Fruit fly (Drosophila melanogaster) whole organism, embryonic: Measurements from ENCODE around the gene melt.
A peak's percentile ranks its signal among the peaks of the same experiment; 100 is the strongest.

Experiments used
- B-H1 ChIP-seq: fragments of 200-800 bp; sonication (Bioruptor generic); IDR thresholded peaks from 3 replicates; pipeline ENCODE4 v1.3.6; 2022; ENCODE audit warnings: missing biosample characterization, missing genetic modification characterization
- Bgb ChIP-seq: fragments of 200-800 bp; sonication (Bioruptor generic); IDR thresholded peaks from 2 replicates; pipeline ENCODE4 v1.3.6; 2022; ENCODE audit warnings: missing biosample characterization, missing genetic modification characterization; ENCODE audit not compliant: partially characterized antibody
- Blimp-1 ChIP-seq: fragments of 200-800 bp; sonication (Bioruptor generic); optimal IDR thresholded peaks from 3 replicates; lab custom pipeline; 2018; ENCODE audit warnings: missing biosample characterization, missing genetic modification characterization, mild to moderate bottlenecking, moderate library complexity, missing genetic modification reagents
- CG10209 ChIP-seq: fragments of 200-800 bp; sonication (Bioruptor generic); optimal IDR thresholded peaks from 3 replicates; lab custom pipeline; 2017; ENCODE audit warnings: missing biosample characterization, mild to moderate bottlenecking, missing genetic modification characterization, missing genetic modification reagents
- CG10462 ChIP-seq: fragments of 200-800 bp; sonication (Bioruptor generic); optimal IDR thresholded peaks from 2 replicates; lab custom pipeline; 2016; ENCODE audit warnings: missing biosample characterization, missing genetic modification characterization
- CG11723 ChIP-seq: fragments of 200-800 bp; sonication (Bioruptor generic); optimal IDR thresholded peaks from 2 replicates; lab custom pipeline; 2017; ENCODE audit warnings: missing biosample characterization, mild to moderate bottlenecking, missing genetic modification characterization
- CG14441 ChIP-seq: fragments of 200-800 bp; sonication (Bioruptor generic); IDR thresholded peaks from 2 replicates; pipeline ENCODE4 v1.3.6; 2022; ENCODE audit warnings: missing biosample characterization, missing genetic modification characterization
- CG17912 ChIP-seq: fragments of 200-800 bp; sonication (Bioruptor generic); optimal IDR thresholded peaks from 2 replicates; lab custom pipeline; 2018; ENCODE audit warnings: missing biosample characterization, mild to moderate bottlenecking, missing genetic modification characterization
- CG18262 ChIP-seq: fragments of 200-800 bp; optimal IDR thresholded peaks from 3 replicates; lab custom pipeline; 2019; ENCODE audit warnings: missing biosample characterization, mild to moderate bottlenecking, missing genetic modification characterization, moderate library complexity
- CG2120 ChIP-seq: fragments of 200-800 bp; sonication (Bioruptor generic); optimal IDR thresholded peaks from 3 replicates; lab custom pipeline; 2016; ENCODE audit warnings: missing biosample characterization, missing genetic modification characterization
- CG2129 ChIP-seq: fragments of 200-800 bp; sonication (Bioruptor generic); IDR thresholded peaks from 2 replicates; pipeline ENCODE4 v1.3.6; 2022; ENCODE audit warnings: missing biosample characterization, missing genetic modification characterization; ENCODE audit not compliant: partially characterized antibody
- CG5180 ChIP-seq: fragments of 200-800 bp; sonication (Bioruptor generic); optimal IDR thresholded peaks from 3 replicates; lab custom pipeline; 2017; ENCODE audit warnings: missing biosample characterization, missing genetic modification characterization, mild to moderate bottlenecking, moderate library complexity, missing genetic modification reagents
- CG6175 ChIP-seq: fragments of 200-800 bp; sonication (Bioruptor generic); IDR thresholded peaks from 3 replicates; pipeline ENCODE4 v1.3.6; 2022; ENCODE audit warnings: missing biosample characterization, missing genetic modification characterization
- CG6254 ChIP-seq: fragments of 200-800 bp; sonication (Bioruptor generic); optimal IDR thresholded peaks from 3 replicates; lab custom pipeline; 2017; ENCODE audit warnings: mild to moderate bottlenecking, missing biosample characterization, missing genetic modification reagents, missing genetic modification characterization
- CG7839 ChIP-seq: fragments of 200-800 bp; sonication (Bioruptor generic); optimal IDR thresholded peaks from 3 replicates; lab custom pipeline; 2018; ENCODE audit warnings: missing biosample characterization, mild to moderate bottlenecking, missing genetic modification characterization, moderate library complexity
- CG9797 ChIP-seq: fragments of 200-800 bp; sonication (Bioruptor generic); optimal IDR thresholded peaks from 3 replicates; lab custom pipeline; 2018; ENCODE audit warnings: missing biosample characterization, mild to moderate bottlenecking, missing genetic modification characterization
- Dad ChIP-seq: fragments of 200-800 bp; sonication (Bioruptor generic); optimal IDR thresholded peaks from 3 replicates; lab custom pipeline; 2016; ENCODE audit warnings: missing biosample characterization, missing genetic modification characterization
- Drgx ChIP-seq: fragments of 200-800 bp; sonication (Bioruptor generic); IDR thresholded peaks from 2 replicates; pipeline ENCODE4 v1.3.6; 2022; ENCODE audit warnings: missing biosample characterization, missing genetic modification characterization
- Eip74EF ChIP-seq, 2 experiments: fragments of 200-800 bp in 1 of 2; fragments of >200 bp in 1 of 2; sonication (Bioruptor generic) in 1 of 2; optimal IDR thresholded peaks; 2 replicates each; lab custom pipeline; 2017 to 2019; ENCODE audit warnings: missing biosample characterization in 2 of 2, missing genetic modification characterization in 2 of 2, mild to moderate bottlenecking in 1 of 2, moderate library complexity in 1 of 2
- Fer2 ChIP-seq: fragments of 200-800 bp; sonication (Bioruptor generic); optimal IDR thresholded peaks from 2 replicates; lab custom pipeline; 2018; ENCODE audit warnings: missing biosample characterization, mild to moderate bottlenecking, missing genetic modification characterization, moderate library complexity
- Gug ChIP-seq: fragments of 200-800 bp; sonication (Bioruptor generic); IDR thresholded peaks from 4 replicates; pipeline ENCODE4 v1.3.6; 2022; ENCODE audit warnings: missing biosample characterization, missing genetic modification characterization
- HLH4C ChIP-seq: fragments of 200-800 bp; sonication (Bioruptor generic); IDR thresholded peaks from 3 replicates; pipeline ENCODE4 v1.3.6; 2022; ENCODE audit warnings: missing biosample characterization, missing genetic modification characterization; ENCODE audit not compliant: partially characterized antibody
- Jarid2 ChIP-seq: fragments of 200-800 bp; sonication (Bioruptor generic); optimal IDR thresholded peaks from 3 replicates; lab custom pipeline; 2017; ENCODE audit warnings: mild to moderate bottlenecking, missing biosample characterization, missing genetic modification reagents, missing genetic modification characterization
- Nf-YB ChIP-seq: fragments of 200-800 bp; sonication (Bioruptor generic); optimal IDR thresholded peaks from 3 replicates; lab custom pipeline; 2019; ENCODE audit warnings: missing biosample characterization, mild to moderate bottlenecking, missing genetic modification characterization, moderate library complexity
- Six4 ChIP-seq: fragments of 200-800 bp; sonication (Bioruptor generic); optimal IDR thresholded peaks from 2 replicates; lab custom pipeline; 2016; ENCODE audit warnings: missing biosample characterization, missing genetic modification characterization
- cas ChIP-seq: fragments of 200-800 bp; sonication (Bioruptor generic); IDR thresholded peaks from 2 replicates; pipeline ENCODE4 v1.3.6; 2022; ENCODE audit warnings: missing biosample characterization, missing genetic modification characterization
- cg ChIP-seq: fragments of 200-800 bp; sonication (Bioruptor generic); optimal IDR thresholded peaks from 3 replicates; lab custom pipeline; 2019; ENCODE audit warnings: missing biosample characterization, mild to moderate bottlenecking, missing genetic modification characterization, moderate library complexity
- chinmo ChIP-seq: fragments of 200-800 bp; sonication (Bioruptor generic); IDR thresholded peaks from 4 replicates; pipeline ENCODE4 v1.3.6; 2022; ENCODE audit warnings: missing biosample characterization, missing genetic modification characterization; ENCODE audit not compliant: partially characterized antibody
- chm ChIP-seq: fragments of 200-800 bp; sonication (Bioruptor generic); IDR thresholded peaks from 2 replicates; pipeline ENCODE4 v1.3.6; 2022; ENCODE audit warnings: missing biosample characterization, missing genetic modification characterization
- corto ChIP-seq: fragments of 200-800 bp; sonication (Bioruptor generic); optimal IDR thresholded peaks from 2 replicates; lab custom pipeline; 2016; ENCODE audit warnings: missing biosample characterization, mild to moderate bottlenecking, missing genetic modification characterization, moderate library complexity
- crp ChIP-seq, 2 experiments: fragments of 200-800 bp; sonication (Bioruptor generic); optimal IDR thresholded peaks; 2 replicates in 1 of 2; 3 replicates in 1 of 2; lab custom pipeline; 2017; ENCODE audit warnings: missing biosample characterization in 2 of 2, missing genetic modification characterization in 2 of 2, mild to moderate bottlenecking in 1 of 2, moderate library complexity in 1 of 2
- dmrt11E ChIP-seq: fragments of 200-800 bp; sonication (Bioruptor generic); optimal IDR thresholded peaks from 3 replicates; lab custom pipeline; 2018; ENCODE audit warnings: missing biosample characterization, mild to moderate bottlenecking, missing genetic modification characterization, moderate library complexity
- dpn ChIP-seq, 2 experiments: fragments of 200-800 bp; sonication (Bioruptor generic); optimal IDR thresholded peaks; 3 replicates each; lab custom pipeline; 2016; ENCODE audit warnings: missing biosample characterization in 2 of 2, missing genetic modification characterization in 2 of 2
- dysf ChIP-seq: fragments of 200-800 bp; sonication (Bioruptor generic); IDR thresholded peaks from 3 replicates; pipeline ENCODE4 v1.3.6; 2022; ENCODE audit warnings: missing biosample characterization, missing genetic modification characterization
- hb ChIP-seq: fragments of 200-800 bp; sonication (Bioruptor generic); IDR thresholded peaks from 3 replicates; pipeline ENCODE4 v1.3.6; 2022; ENCODE audit warnings: missing biosample characterization, missing genetic modification characterization; ENCODE audit not compliant: partially characterized antibody
- klu ChIP-seq: fragments of 200-800 bp; sonication (Bioruptor generic); IDR thresholded peaks from 2 replicates; pipeline ENCODE4 v1.3.6; 2022; ENCODE audit warnings: missing biosample characterization, missing genetic modification characterization
- kni ChIP-seq: fragments of 200-800 bp; sonication (Bioruptor generic); optimal IDR thresholded peaks from 3 replicates; lab custom pipeline; 2017; ENCODE audit warnings: mild to moderate bottlenecking, missing biosample characterization, missing genetic modification reagents, missing genetic modification characterization
- oc ChIP-seq: fragments of 200-800 bp; sonication (Bioruptor generic); optimal IDR thresholded peaks from 2 replicates; lab custom pipeline; 2018; ENCODE audit warnings: missing biosample characterization, mild to moderate bottlenecking, missing genetic modification characterization, moderate library complexity
- org-1 ChIP-seq: fragments of 200-800 bp; sonication (Bioruptor generic); optimal IDR thresholded peaks from 2 replicates; lab custom pipeline; 2017; ENCODE audit warnings: missing biosample characterization, missing genetic modification characterization
- pita ChIP-seq: fragments of 200-800 bp; sonication (Bioruptor generic); optimal IDR thresholded peaks from 2 replicates; lab custom pipeline; 2017; ENCODE audit warnings: missing biosample characterization, mild to moderate bottlenecking, missing genetic modification characterization
- pzg ChIP-seq: fragments of 200-800 bp; sonication (Bioruptor generic); optimal IDR thresholded peaks from 3 replicates; lab custom pipeline; 2018; ENCODE audit warnings: missing biosample characterization, mild to moderate bottlenecking, missing genetic modification characterization, moderate library complexity
- ranshi ChIP-seq: fragments of 200-800 bp; sonication (Bioruptor generic); IDR thresholded peaks from 2 replicates; pipeline ENCODE4 v1.3.6; 2022; ENCODE audit warnings: missing biosample characterization, missing genetic modification characterization
- sens ChIP-seq: fragments of 200-800 bp; sonication (Bioruptor generic); peaks from one replicate; lab custom pipeline; 2016; ENCODE audit warnings: missing biosample characterization, missing genetic modification characterization
- tio ChIP-seq: fragments of 200-800 bp; sonication (Bioruptor generic); optimal IDR thresholded peaks from 2 replicates; lab custom pipeline; 2017; ENCODE audit warnings: missing biosample characterization, missing genetic modification characterization, inconsistent platforms
- twi ChIP-seq: fragments of 200-800 bp; optimal IDR thresholded peaks from 2 replicates; lab custom pipeline; 2019; ENCODE audit warnings: missing biosample characterization, mild to moderate bottlenecking, missing genetic modification characterization, moderate library complexity
- tx ChIP-seq: fragments of 200-800 bp; sonication (Bioruptor generic); optimal IDR thresholded peaks from 2 replicates; lab custom pipeline; 2016; ENCODE audit warnings: missing biosample characterization, missing genetic modification characterization
- unc-4 ChIP-seq: fragments of 200-800 bp; sonication (Bioruptor generic); IDR thresholded peaks from 2 replicates; pipeline ENCODE4 v1.3.6; 2022; ENCODE audit warnings: missing biosample characterization, missing genetic modification characterization; ENCODE audit not compliant: partially characterized antibody

The melt gene

DNA sequence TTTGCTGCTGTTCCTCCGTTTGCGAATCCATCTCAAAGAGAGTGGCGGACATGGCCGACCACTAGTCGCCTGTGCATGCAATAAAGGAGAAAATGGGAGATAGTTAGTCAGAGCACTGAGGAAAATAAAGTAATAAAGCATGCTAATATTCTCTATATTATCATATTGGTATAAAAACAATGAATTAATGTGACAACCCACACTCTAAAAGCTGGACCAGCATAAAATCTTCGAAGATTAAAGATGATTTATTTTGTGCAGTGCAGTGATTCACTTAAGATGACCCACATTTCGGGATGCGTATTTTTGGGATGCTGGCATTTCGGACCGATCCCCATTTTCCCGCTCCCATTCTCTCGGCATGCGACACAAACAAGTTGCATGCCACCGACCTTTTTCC is 13.5 kb downstream of the melt start:
- peak; percentile 56; the same call in 1 of the 2 replicates for TF ChIP-seq Drgx (GFP tag; lab: Robert Waterston, UW)
- no peak for TF ChIP-seq unc-4
- peak; percentile 63 for TF ChIP-seq sens
- no peak for TF ChIP-seq crp (GFP tag; optimal IDR thresholded peaks at IDR 0.05; lab: Kevin White, UChicago)
- no peak for TF ChIP-seq tio (GFP tag; lab: Kevin White, UChicago)

DNA sequence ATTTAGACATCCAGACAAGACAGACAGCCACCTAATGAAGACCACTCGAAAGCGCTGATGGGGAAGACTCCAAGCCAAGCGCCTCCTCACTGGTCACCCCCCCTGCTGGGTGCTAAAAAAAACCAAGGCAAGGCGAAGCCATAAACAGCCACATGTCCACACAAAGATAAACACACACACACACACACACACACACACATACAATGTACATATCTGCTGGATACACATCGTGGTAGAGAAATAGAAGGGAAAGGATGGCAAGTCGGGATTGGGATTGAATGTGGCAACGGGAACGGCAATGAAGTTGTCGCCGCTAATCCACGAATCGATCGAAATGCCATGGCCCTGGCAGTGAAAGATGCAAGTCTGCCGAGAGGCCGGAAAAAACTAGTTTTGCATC is 15.1 kb downstream of the melt start:
- TF ChIP-seq HLH4C (GFP tag; lab: Robert Waterston, UW) = 0 out of 3 replicates have a peak, but pooled peaks have one; percentile 26
- TF ChIP-seq cg = peak; percentile 64
- 0 out of 4 replicates have a peak, but pooled peaks have one; percentile 18 for TF ChIP-seq chinmo (GFP tag; lab: Robert Waterston, UW)
- peak; percentile 22 for TF ChIP-seq twi
- no peak for TF ChIP-seq Eip74EF (GFP tag; optimal IDR thresholded peaks at IDR 0.05; lab: Kevin White, UChicago)
- TF ChIP-seq Fer2 = no peak
- peak; percentile 24 for TF ChIP-seq oc
- TF ChIP-seq CG9797 (GFP tag; lab: Kevin White, UChicago) = no peak
- TF ChIP-seq CG2120 (GFP tag; lab: Kevin White, UChicago) = no peak
- TF ChIP-seq chm (GFP tag; lab: Robert Waterston, UW) = no peak
- no peak for TF ChIP-seq ranshi (GFP tag; lab: Robert Waterston, UW)

DNA sequence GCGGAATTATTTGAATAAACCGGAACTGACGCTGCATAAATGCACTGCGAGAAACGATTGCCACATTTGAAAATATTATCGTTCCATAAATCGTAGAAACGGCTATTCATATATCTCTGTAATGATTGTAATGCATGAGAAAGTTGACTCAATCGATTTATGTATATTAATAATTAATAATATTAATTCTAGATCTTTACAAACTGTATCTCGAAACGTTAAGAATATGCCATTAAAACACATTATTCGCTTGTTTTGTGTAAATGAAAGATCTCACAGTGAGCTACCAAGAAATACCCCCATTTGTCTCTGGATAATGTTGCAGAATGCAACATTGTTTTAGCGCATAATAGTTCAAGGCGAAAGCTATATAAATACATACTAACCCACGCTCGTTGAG is 15.5 kb downstream of the melt start:
- TF ChIP-seq tx (GFP tag; lab: Kevin White, UChicago) (no peak), Blimp-1 (GFP tag; lab: Kevin White, UChicago) (peak; percentile 21), hb (GFP tag; lab: Robert Waterston, UW) (no peak), CG14441 (GFP tag; lab: Robert Waterston, UW) (no peak), dysf (no peak), dpn (GFP tag; optimal IDR thresholded peaks at IDR 0.05; lab: Kevin White, UChicago) (no peak), HLH4C (GFP tag; lab: Robert Waterston, UW) (no peak), cas (GFP tag; lab: Robert Waterston, UW) (no peak), pzg (GFP tag; lab: Kevin White, UChicago) (no peak), dmrt11E (tag; lab: Kevin White, UChicago) (peak; percentile 47), kni (GFP tag; lab: Kevin White, UChicago) (no peak), Dad (GFP tag; lab: Kevin White, UChicago) (no peak), CG17912 (no peak), B-H1 (GFP tag; lab: Robert Waterston, UW) (no peak), corto (GFP tag; lab: Kevin White, UChicago) (no peak), CG6254 (GFP tag; lab: Kevin White, UChicago) (no peak), CG5180 (GFP tag; lab: Kevin White, UChicago) (no peak), CG6175 (GFP tag; lab: Robert Waterston, UW) (no peak), Six4 (GFP tag; lab: Kevin White, UChicago) (no peak), CG11723 (no peak), org-1 (GFP tag; lab: Kevin White, UChicago) (no peak), CG2129 (no peak), Bgb (GFP tag; lab: Robert Waterston, UW) (no peak), Jarid2 (no peak), Nf-YB (GFP tag; lab: Kevin White, UChicago) (no peak), CG10462 (GFP tag; lab: Kevin White, UChicago) (no peak), Gug (GFP tag; lab: Robert Waterston, UW) (no peak), Drgx (GFP tag; lab: Robert Waterston, UW) (peak; percentile 65), CG18262 (tag; lab: Kevin White, UChicago) (no peak), klu (GFP tag; lab: Robert Waterston, UW) (no peak), pita (GFP tag; lab: Kevin White, UChicago) (no peak), CG7839 (tag; lab: Kevin White, UChicago) (no peak), CG10209 (GFP tag; lab: Kevin White, UChicago) (no peak)
